Worm (Caenorhabditis elegans) whole organism, L4 larva: ENCODE data around the gene bus-18.

Experiments used
- aha-1 ChIP-seq: fragments of 150-350 bp; peaks from one replicate; lab custom pipeline; 2014; ENCODE audit warnings: missing biosample characterization, missing genetic modification characterization
- ceh-28 ChIP-seq: fragments of 150-350 bp; optimal IDR thresholded peaks from 2 replicates; lab custom pipeline; 2014; ENCODE audit warnings: missing biosample characterization, missing genetic modification reagents, missing genetic modification characterization
- lin-39 ChIP-seq: fragments of 150-350 bp; optimal IDR thresholded peaks from 2 replicates; lab custom pipeline; 2014; ENCODE audit warnings: missing biosample characterization, missing genetic modification reagents, missing genetic modification characterization
- nhr-11 ChIP-seq: fragments of 150-350 bp; optimal IDR thresholded peaks from 2 replicates; lab custom pipeline; 2014; ENCODE audit warnings: missing biosample characterization, missing genetic modification characterization
- spr-1 ChIP-seq: sonication (generic microtip); optimal IDR thresholded peaks from 2 replicates; lab custom pipeline; 2016; ENCODE audit warnings: mild to moderate bottlenecking, missing genetic modification characterization, missing compliant biosample characterization

ce11 chrV:11815566-11815965, 42.0 kb downstream of the bus-18 start:
- TF ChIP-seq lin-39 (tag; lab: Kevin White, UChicago): no peak
- TF ChIP-seq spr-1 (tag; lab: Kevin White, UChicago): no peak
- no peak for TF ChIP-seq ceh-28 (tag; lab: Kevin White, UChicago)
- TF ChIP-seq nhr-11: no peak
- no peak for TF ChIP-seq aha-1 (tag; lab: Kevin White, UChicago)
